Worm (Caenorhabditis elegans): ENCODE measurements around the gene D1054.3.

D1054.3 gene

ce11 chrV:10723583-10723982, 47.7 kb upstream of the D1054.3 start:
- TF ChIP-seq nhr-6 (tag; optimal IDR thresholded peaks at IDR 0.05) (no peak), ceh-82 (tag; optimal IDR thresholded peaks at IDR 0.05) (no peak)

- TF ChIP-seq nhr-129 (tag; optimal IDR thresholded peaks at IDR 0.05) (peak; percentile 6), ceh-82 (tag; optimal IDR thresholded peaks at IDR 0.05) (no peak), alr-1 (tag; optimal IDR thresholded peaks at IDR 0.05) (no peak), sem-4 (tag; optimal IDR thresholded peaks at IDR 0.05) (no peak), Y55F3AM.14 (GFP tag; optimal IDR thresholded peaks at IDR 0.05) (no peak), snpc-4 (tag; optimal IDR thresholded peaks at IDR 0.05) (no peak), zag-1 (tag; optimal IDR thresholded peaks at IDR 0.05) (no peak), sma-9 (GFP tag; optimal IDR thresholded peaks at IDR 0.05) (peak; percentile 46), sma-9 (tag; optimal IDR thresholded peaks at IDR 0.05) (no peak), gmeb-1 (tag; optimal IDR thresholded peaks at IDR 0.05) (no peak), nhr-10 (tag; optimal IDR thresholded peaks at IDR 0.05) (no peak), unc-55 (GFP tag; optimal IDR thresholded peaks at IDR 0.05) (no peak), nhr-23 (tag; optimal IDR thresholded peaks at IDR 0.05) (no peak), ama-1 (optimal IDR thresholded peaks at IDR 0.05) (no peak), unc-39 (tag; optimal IDR thresholded peaks at IDR 0.05) (no peak)
Observed at ce11 chrV:10724472-10724871, 46.8 kb upstream of the D1054.3 start.

ce11 chrV:10725424-10725951, 45.8 kb upstream of the D1054.3 start:
- TF ChIP-seq unc-55 (GFP tag; optimal IDR thresholded peaks at IDR 0.05), result no peak
- TF ChIP-seq nhr-25 (tag; optimal IDR thresholded peaks at IDR 0.05), result peak; percentile 15
- TF ChIP-seq ztf-1 (GFP tag; conservative IDR thresholded peaks at IDR 0.05), result no peak
- no peak for TF ChIP-seq sem-4 (tag; optimal IDR thresholded peaks at IDR 0.05)

- no peak for TF ChIP-seq nhr-237 (tag; optimal IDR thresholded peaks at IDR 0.05)
- no peak for TF ChIP-seq snpc-4 (tag; optimal IDR thresholded peaks at IDR 0.05)
- TF ChIP-seq mdl-1 (tag; optimal IDR thresholded peaks at IDR 0.05), result peak in 1 of 2 experiments; percentile 27
- peak; percentile 76 for TF ChIP-seq fos-1 (tag; optimal IDR thresholded peaks at IDR 0.05)
- peak; percentile 73 for TF ChIP-seq sma-9 (GFP tag; optimal IDR thresholded peaks at IDR 0.05)
- TF ChIP-seq sma-9 (tag; optimal IDR thresholded peaks at IDR 0.05), result no peak
- TF ChIP-seq nhr-11 (tag; optimal IDR thresholded peaks at IDR 0.05), result no peak
- TF ChIP-seq gmeb-1 (tag; optimal IDR thresholded peaks at IDR 0.05), result peak; percentile 33
- TF ChIP-seq skn-1 (tag; optimal IDR thresholded peaks at IDR 0.05), result no peak
- TF ChIP-seq crh-2 (tag; optimal IDR thresholded peaks at IDR 0.05), result peak; percentile 52
- TF ChIP-seq ztf-1 (GFP tag; conservative IDR thresholded peaks at IDR 0.05), result no peak
- no peak for TF ChIP-seq ZK546.5 (tag; optimal IDR thresholded peaks at IDR 0.05)
- TF ChIP-seq nhr-77 (tag; optimal IDR thresholded peaks at IDR 0.05), result no peak
- no peak for TF ChIP-seq lin-11 (tag; optimal IDR thresholded peaks at IDR 0.05)
- TF ChIP-seq lin-13 (GFP tag; optimal IDR thresholded peaks at IDR 0.05), result no peak
- TF ChIP-seq unc-39 (tag; optimal IDR thresholded peaks at IDR 0.05), result no peak
- TF ChIP-seq egl-27 (tag; optimal IDR thresholded peaks at IDR 0.05), result peak; percentile 8
- TF ChIP-seq alr-1 (tag; optimal IDR thresholded peaks at IDR 0.05), result no peak
- no peak for TF ChIP-seq nhr-21 (tag; optimal IDR thresholded peaks at IDR 0.05)
- no peak for TF ChIP-seq lsy-2 (tag; optimal IDR thresholded peaks at IDR 0.05)
- peak; percentile 28 for TF ChIP-seq nhr-129 (tag; optimal IDR thresholded peaks at IDR 0.05)
- TF ChIP-seq dmd-4 (tag; optimal IDR thresholded peaks at IDR 0.05), result no peak
- no peak for TF ChIP-seq ceh-16 (tag; optimal IDR thresholded peaks at IDR 0.05)
- no peak for TF ChIP-seq R02D3.7 (tag; optimal IDR thresholded peaks at IDR 0.05)
- TF ChIP-seq F13H6.1 (tag; optimal IDR thresholded peaks at IDR 0.05), result peak; percentile 67
- TF ChIP-seq C34F6.9 (tag; optimal IDR thresholded peaks at IDR 0.05), result no peak
- peak; percentile 32 for TF ChIP-seq sma-3 (GFP tag; optimal IDR thresholded peaks at IDR 0.05)
- no peak for TF ChIP-seq nhr-10 (tag; optimal IDR thresholded peaks at IDR 0.05)
- TF ChIP-seq mbf-1 (tag; optimal IDR thresholded peaks at IDR 0.05), result no peak
Observed at ce11 chrV:10726691-10727090, 44.6 kb upstream of the D1054.3 start.
